Fruit fly (Drosophila melanogaster): ENCODE data around the gene Hexo2.

Gene Hexo2

dm6 chrX:8669434-8669833 lies 40.0 kb upstream of the Hexo2 start:
- TF ChIP-seq lz (GFP tag; optimal IDR thresholded peaks at IDR 0.05), result peak; percentile 47
- peak; percentile 39 for TF ChIP-seq cyc (GFP tag; optimal IDR thresholded peaks at IDR 0.05)
- TF ChIP-seq topi (GFP tag; optimal IDR thresholded peaks at IDR 0.05), result peak; percentile 10
- peak; percentile 71 for TF ChIP-seq Eip78C (GFP tag)
- TF ChIP-seq CG6792 (GFP tag; optimal IDR thresholded peaks at IDR 0.05), result no peak
- TF ChIP-seq acj6 (GFP tag; optimal IDR thresholded peaks at IDR 0.05), result no peak
- no peak for TF ChIP-seq CG15336 (GFP tag; IDR thresholded peaks at IDR 0.05)
- TF ChIP-seq CG6163 (GFP tag; IDR thresholded peaks at IDR 0.05), result peak; percentile 54
- peak; percentile 35 for TF ChIP-seq CG31627 (GFP tag; optimal IDR thresholded peaks at IDR 0.05)
- peak; percentile 85 for TF ChIP-seq svp (GFP tag)
- peak; percentile 14 for TF ChIP-seq CG34406 (GFP tag; optimal IDR thresholded peaks at IDR 0.05)
- TF ChIP-seq Ets96B (tag; optimal IDR thresholded peaks at IDR 0.05), result peak; percentile 3
- TF ChIP-seq fd59A (GFP tag; optimal IDR thresholded peaks at IDR 0.05), result no peak
- TF ChIP-seq esn (GFP tag; optimal IDR thresholded peaks at IDR 0.05), result peak; percentile 50
- peak; percentile 33 for TF ChIP-seq Hr39 (GFP tag; optimal IDR thresholded peaks at IDR 0.05)
- no peak for TF ChIP-seq eg (GFP tag; IDR thresholded peaks at IDR 0.05)
- peak; percentile 10 for TF ChIP-seq Sox14 (GFP tag; optimal IDR thresholded peaks at IDR 0.05)
- peak; percentile 7 for TF ChIP-seq Eip75B (GFP tag; optimal IDR thresholded peaks at IDR 0.05)
- no peak for TF ChIP-seq CG6276 (GFP tag; optimal IDR thresholded peaks at IDR 0.05)
- peak; percentile 39 for TF ChIP-seq Met (GFP tag; optimal IDR thresholded peaks at IDR 0.05)
- TF ChIP-seq CG6854 (GFP tag; optimal IDR thresholded peaks at IDR 0.05), result no peak
- peak; percentile 21 for TF ChIP-seq Smox (GFP tag; optimal IDR thresholded peaks at IDR 0.05)
- no peak for TF ChIP-seq Eip93F (GFP tag; optimal IDR thresholded peaks at IDR 0.05)

- TF ChIP-seq spab (GFP tag; optimal IDR thresholded peaks at IDR 0.05), result no peak
- TF ChIP-seq Gug (GFP tag; IDR thresholded peaks at IDR 0.05), result no peak
- TF ChIP-seq Sox15 (GFP tag; optimal IDR thresholded peaks at IDR 0.05), result no peak
- no peak for TF ChIP-seq Lpt (GFP tag; optimal IDR thresholded peaks at IDR 0.05)
- no peak for TF ChIP-seq achi (GFP tag; optimal IDR thresholded peaks at IDR 0.05)
- TF ChIP-seq dsx (GFP tag; optimal IDR thresholded peaks at IDR 0.05; ENCODE audit: poor library complexity, severe bottlenecking), result no peak
- TF ChIP-seq CG34406 (GFP tag; optimal IDR thresholded peaks at IDR 0.05), result no peak
- no peak for TF ChIP-seq fkh (GFP tag; optimal IDR thresholded peaks at IDR 0.05)
- TF ChIP-seq Eip75B (GFP tag; optimal IDR thresholded peaks at IDR 0.05), result no peak
- no peak for TF ChIP-seq Hr39 (GFP tag; optimal IDR thresholded peaks at IDR 0.05)
- TF ChIP-seq CG6163 (GFP tag; IDR thresholded peaks at IDR 0.05), result no peak
- TF ChIP-seq CG6854 (GFP tag; optimal IDR thresholded peaks at IDR 0.05), result no peak
- no peak for TF ChIP-seq CG15336 (GFP tag; IDR thresholded peaks at IDR 0.05)
- no peak for TF ChIP-seq pdm3 (GFP tag; optimal IDR thresholded peaks at IDR 0.05)
- no peak for TF ChIP-seq eg (GFP tag; IDR thresholded peaks at IDR 0.05)
- TF ChIP-seq esn (GFP tag; optimal IDR thresholded peaks at IDR 0.05), result no peak
- no peak for TF ChIP-seq net (GFP tag; optimal IDR thresholded peaks at IDR 0.05)
- TF ChIP-seq CG7368 (GFP tag; optimal IDR thresholded peaks at IDR 0.05), result no peak
- TF ChIP-seq CG8319 (GFP tag; optimal IDR thresholded peaks at IDR 0.05), result no peak
Measured at dm6 chrX:8671348-8672298, 37.8 kb upstream of the Hexo2 start.

- no peak for TF ChIP-seq CG10631 (GFP tag; optimal IDR thresholded peaks at IDR 0.05)
- TF ChIP-seq CG6163 (GFP tag; IDR thresholded peaks at IDR 0.05), result peak; percentile 84
- no peak for TF ChIP-seq CG8319 (GFP tag; optimal IDR thresholded peaks at IDR 0.05)
- peak; percentile 88 for TF ChIP-seq eg (GFP tag; IDR thresholded peaks at IDR 0.05)
- no peak for TF ChIP-seq vri (GFP tag; optimal IDR thresholded peaks at IDR 0.05)
- TF ChIP-seq fd59A (GFP tag; optimal IDR thresholded peaks at IDR 0.05), result peak; percentile 50
- TF ChIP-seq CG7368 (GFP tag; optimal IDR thresholded peaks at IDR 0.05), result no peak
- TF ChIP-seq salr (GFP tag; optimal IDR thresholded peaks at IDR 0.05), result peak in 1 of 2 experiments; percentile 66
- peak; percentile 53 for TF ChIP-seq Ets96B (tag; optimal IDR thresholded peaks at IDR 0.05)
- TF ChIP-seq CG4318 (GFP tag; optimal IDR thresholded peaks at IDR 0.05), result no peak
- TF ChIP-seq pdm3 (GFP tag; optimal IDR thresholded peaks at IDR 0.05), result peak; percentile 9
- TF ChIP-seq Hr39 (GFP tag; optimal IDR thresholded peaks at IDR 0.05), result no peak
- peak; percentile 29 for TF ChIP-seq CG3919 (GFP tag; optimal IDR thresholded peaks at IDR 0.05)
- TF ChIP-seq Hr4 (GFP tag; optimal IDR thresholded peaks at IDR 0.05), result no peak
- peak; percentile 60 for TF ChIP-seq CG10669 (GFP tag; optimal IDR thresholded peaks at IDR 0.05)
- peak; percentile 79 for TF ChIP-seq CG9139 (GFP tag; optimal IDR thresholded peaks at IDR 0.05)
- no peak for TF ChIP-seq CG6792 (GFP tag; optimal IDR thresholded peaks at IDR 0.05)
- peak; percentile 53 for TF ChIP-seq CG3032 (tag; optimal IDR thresholded peaks at IDR 0.05)
- TF ChIP-seq Eip93F (GFP tag; optimal IDR thresholded peaks at IDR 0.05), result no peak
- TF ChIP-seq CG16779 (tag; optimal IDR thresholded peaks at IDR 0.05), result peak; percentile 64
- TF ChIP-seq dsx (GFP tag; optimal IDR thresholded peaks at IDR 0.05; ENCODE audit: poor library complexity, severe bottlenecking), result peak; percentile 49
Measured at dm6 chrX:8676631-8677224, 32.7 kb upstream of the Hexo2 start, which contains the start of gene Rubicon. TSS of gene Rubicon (plus strand) at chrX:8677063.
